Worm (Caenorhabditis elegans) whole organism, L1 larva: ENCODE measurements around the gene msp-31.

Experiments used
- blmp-1 ChIP-seq: fragments of 150-350 bp; optimal IDR thresholded peaks from 2 replicates; lab custom pipeline; 2014; ENCODE audit warnings: missing biosample characterization, missing genetic modification characterization
- nhr-237 ChIP-seq: fragments of 150-350 bp; optimal IDR thresholded peaks from 2 replicates; lab custom pipeline; 2014; ENCODE audit warnings: missing biosample characterization, missing genetic modification characterization
- pag-3 ChIP-seq: sonication (generic microtip); optimal IDR thresholded peaks from 2 replicates; lab custom pipeline; 2017; ENCODE audit warnings: missing genetic modification characterization, mild to moderate bottlenecking, missing compliant biosample characterization, antibody characterized with exemption, borderline replicate concordance; ENCODE audit not compliant: insufficient read depth
- sptf-1 ChIP-seq: fragments of 150-350 bp; optimal IDR thresholded peaks from 2 replicates; lab custom pipeline; 2014; ENCODE audit warnings: missing biosample characterization, missing genetic modification characterization
- unc-62 ChIP-seq: fragments of 150-350 bp; optimal IDR thresholded peaks from 2 replicates; lab custom pipeline; 2014; ENCODE audit warnings: missing biosample characterization, missing genetic modification reagents, missing genetic modification characterization

DNA sequence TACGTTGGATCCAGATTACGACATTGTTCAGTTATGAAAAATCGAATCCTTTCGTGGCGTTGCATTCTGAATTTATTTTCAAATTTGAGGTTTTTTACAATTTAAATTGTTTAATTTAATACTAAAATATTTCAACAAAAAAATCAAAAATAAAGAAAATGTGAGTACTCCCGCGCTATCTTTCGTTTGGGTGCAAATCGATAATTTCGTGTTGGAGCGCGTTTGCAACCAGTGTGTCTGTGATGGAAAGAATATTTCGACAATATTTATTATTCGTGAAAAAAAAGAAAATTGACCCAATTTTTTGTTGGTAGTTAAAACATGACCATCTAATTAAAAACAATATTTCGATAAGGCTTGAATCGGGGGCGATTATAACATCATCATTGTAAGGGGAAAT is 14.3 kb downstream of the msp-31 start, which contains the start of gene R05F9.9:
- TF ChIP-seq sptf-1 (tag; lab: Kevin White, UChicago) = no peak
- TF ChIP-seq unc-62 (GFP tag; lab: Kevin White, UChicago) = no peak
- TF ChIP-seq blmp-1 (tag; lab: Kevin White, UChicago) = peak; percentile 37
- TF ChIP-seq nhr-237 (tag; lab: Kevin White, UChicago) = no peak
- TF ChIP-seq pag-3 (tag; lab: Kevin White, UChicago) = no peak
